Fruit fly (Drosophila melanogaster) whole organism, embryonic: Measurements from ENCODE around the gene CG15814.
A peak's percentile ranks its signal among the peaks of the same experiment; 100 is the strongest.

ENCODE experiments used
- Adf1 ChIP-seq: fragments of 200-800 bp; sonication (Bioruptor generic); IDR thresholded peaks from 2 replicates; pipeline ENCODE4 v1.3.6; 2022; ENCODE audit warnings: missing biosample characterization, missing genetic modification characterization
- Blimp-1 ChIP-seq: fragments of 200-800 bp; sonication (Bioruptor generic); optimal IDR thresholded peaks from 3 replicates; lab custom pipeline; 2018; ENCODE audit warnings: missing biosample characterization, missing genetic modification characterization, mild to moderate bottlenecking, moderate library complexity, missing genetic modification reagents
- CG10274 ChIP-seq: fragments of 200-800 bp; sonication (Bioruptor generic); optimal IDR thresholded peaks from 3 replicates; lab custom pipeline; 2017; ENCODE audit warnings: missing biosample characterization, mild to moderate bottlenecking, missing genetic modification characterization
- CG10565 ChIP-seq: fragments of 200-800 bp; sonication (Bioruptor generic); optimal IDR thresholded peaks from 3 replicates; lab custom pipeline; 2016; ENCODE audit warnings: missing biosample characterization, mild to moderate bottlenecking, missing genetic modification characterization
- CG10959 ChIP-seq: fragments of 200-800 bp; sonication (Bioruptor generic); IDR thresholded peaks from 2 replicates; pipeline ENCODE4 v1.3.6; 2022; ENCODE audit warnings: missing biosample characterization, missing genetic modification characterization
- CG12155 ChIP-seq: fragments of 200-800 bp; sonication (Bioruptor generic); optimal IDR thresholded peaks from 3 replicates; lab custom pipeline; 2016; ENCODE audit warnings: missing biosample characterization, missing genetic modification characterization
- CG12299 ChIP-seq: fragments of 200-800 bp; sonication (Bioruptor generic); optimal IDR thresholded peaks from 2 replicates; lab custom pipeline; 2018; ENCODE audit warnings: missing biosample characterization, mild to moderate bottlenecking, missing genetic modification characterization
- CG12942 ChIP-seq: fragments of 200-800 bp; sonication (Bioruptor generic); optimal IDR thresholded peaks from 3 replicates; lab custom pipeline; 2016; ENCODE audit warnings: missing biosample characterization, missing genetic modification characterization
- CG13775 ChIP-seq: fragments of 200-800 bp; sonication (Bioruptor generic); optimal IDR thresholded peaks from 3 replicates; lab custom pipeline; 2017; ENCODE audit warnings: missing biosample characterization, mild to moderate bottlenecking, missing genetic modification characterization
- CG14441 ChIP-seq: fragments of 200-800 bp; sonication (Bioruptor generic); IDR thresholded peaks from 2 replicates; pipeline ENCODE4 v1.3.6; 2022; ENCODE audit warnings: missing biosample characterization, missing genetic modification characterization
- CG15269 ChIP-seq: fragments of 200-800 bp; sonication (Bioruptor generic); optimal IDR thresholded peaks from 2 replicates; lab custom pipeline; 2018; ENCODE audit warnings: missing biosample characterization, mild to moderate bottlenecking, missing genetic modification characterization, moderate library complexity
- CG17612 ChIP-seq: fragments of 200-800 bp; sonication (Bioruptor generic); IDR thresholded peaks from 2 replicates; pipeline ENCODE4 v1.3.6; 2022; ENCODE audit warnings: missing biosample characterization, missing genetic modification characterization
- CG17912 ChIP-seq: fragments of 200-800 bp; sonication (Bioruptor generic); optimal IDR thresholded peaks from 2 replicates; lab custom pipeline; 2018; ENCODE audit warnings: missing biosample characterization, mild to moderate bottlenecking, missing genetic modification characterization
- CG18476 ChIP-seq: fragments of 200-800 bp; sonication (Bioruptor generic); optimal IDR thresholded peaks from 2 replicates; lab custom pipeline; 2016; ENCODE audit warnings: missing biosample characterization, mild to moderate bottlenecking, missing genetic modification characterization
- CG3726 ChIP-seq: fragments of 200-800 bp; sonication (Bioruptor generic); IDR thresholded peaks from 3 replicates; pipeline ENCODE4, ENCODE4 v1.3.6; 2022; ENCODE audit warnings: missing biosample characterization, missing genetic modification characterization
- CG4617 ChIP-seq: fragments of 200-800 bp; sonication (Bioruptor generic); optimal IDR thresholded peaks from 3 replicates; lab custom pipeline; 2016; ENCODE audit warnings: missing biosample characterization, missing genetic modification characterization, borderline replicate concordance
- CG6254 ChIP-seq: fragments of 200-800 bp; sonication (Bioruptor generic); optimal IDR thresholded peaks from 3 replicates; lab custom pipeline; 2017; ENCODE audit warnings: mild to moderate bottlenecking, missing biosample characterization, missing genetic modification reagents, missing genetic modification characterization
- CG6791 ChIP-seq: fragments of 200-800 bp; sonication (Bioruptor generic); IDR thresholded peaks from 3 replicates; pipeline ENCODE4 v1.3.6; 2022; ENCODE audit warnings: missing biosample characterization, missing genetic modification characterization; ENCODE audit not compliant: partially characterized antibody
- CG9727 ChIP-seq: fragments of 200-800 bp; sonication (Bioruptor generic); optimal IDR thresholded peaks from 3 replicates; lab custom pipeline; 2017; ENCODE audit warnings: missing biosample characterization, mild to moderate bottlenecking, missing genetic modification characterization
- Dref ChIP-seq: fragments of 200-800 bp; sonication (Bioruptor generic); IDR thresholded peaks from 2 replicates; pipeline ENCODE4 v1.3.6; 2022; ENCODE audit warnings: missing biosample characterization, missing genetic modification characterization
- Fer2 ChIP-seq: fragments of 200-800 bp; sonication (Bioruptor generic); optimal IDR thresholded peaks from 2 replicates; lab custom pipeline; 2018; ENCODE audit warnings: missing biosample characterization, mild to moderate bottlenecking, missing genetic modification characterization, moderate library complexity
- HLH3B ChIP-seq: fragments of 200-800 bp; sonication (Bioruptor generic); IDR thresholded peaks from 2 replicates; pipeline ENCODE4 v1.3.6; 2022; ENCODE audit warnings: missing biosample characterization, missing genetic modification characterization
- Lhr ChIP-seq: fragments of 200-800 bp; sonication (Bioruptor generic); optimal IDR thresholded peaks from 3 replicates; lab custom pipeline; 2017; ENCODE audit warnings: mild to moderate bottlenecking, missing biosample characterization, missing genetic modification reagents, missing genetic modification characterization
- MBD-R2 ChIP-seq: fragments of 200-800 bp; sonication (Bioruptor generic); IDR thresholded peaks from 2 replicates; pipeline ENCODE4 v1.3.6; 2022; ENCODE audit warnings: missing biosample characterization, missing genetic modification characterization
- NFAT ChIP-seq: fragments of 200-800 bp; sonication (Bioruptor generic); IDR thresholded peaks from 2 replicates; pipeline ENCODE4 v1.3.6; 2022; ENCODE audit warnings: missing biosample characterization, missing genetic modification characterization
- Optix ChIP-seq: fragments of 200-800 bp; sonication (Bioruptor generic); IDR thresholded peaks from 3 replicates; pipeline ENCODE4 v1.3.6; 2022; ENCODE audit warnings: missing biosample characterization, missing genetic modification characterization
- Usf ChIP-seq: fragments of 200-800 bp; sonication (Bioruptor generic); optimal IDR thresholded peaks from 2 replicates; lab custom pipeline; 2017; ENCODE audit warnings: missing genotype, missing biosample characterization, missing genetic modification characterization
- abd-A ChIP-seq: fragments of 200-800 bp; sonication (Bioruptor generic); optimal IDR thresholded peaks from 3 replicates; lab custom pipeline; 2019; ENCODE audit warnings: missing biosample characterization, mild to moderate bottlenecking, missing genetic modification characterization, moderate library complexity
- ap ChIP-seq: fragments of 200-800 bp; sonication (Bioruptor generic); IDR thresholded peaks from 2 replicates; pipeline ENCODE4 v1.3.6; 2022; ENCODE audit warnings: missing biosample characterization, missing genetic modification characterization
- bab2 ChIP-seq: fragments of 200-800 bp; sonication (Bioruptor generic); optimal IDR thresholded peaks from 2 replicates; lab custom pipeline; 2016; ENCODE audit warnings: missing biosample characterization, missing genetic modification characterization
- bbx ChIP-seq: fragments of 200-800 bp; sonication (Bioruptor generic); IDR thresholded peaks from 2 replicates; pipeline ENCODE4 v1.3.6; 2022; ENCODE audit warnings: missing biosample characterization, missing genetic modification characterization; ENCODE audit not compliant: partially characterized antibody
- chinmo ChIP-seq: fragments of 200-800 bp; sonication (Bioruptor generic); IDR thresholded peaks from 4 replicates; pipeline ENCODE4 v1.3.6; 2022; ENCODE audit warnings: missing biosample characterization, missing genetic modification characterization; ENCODE audit not compliant: partially characterized antibody
- crol ChIP-seq: fragments of 200-800 bp; sonication (Bioruptor generic); IDR thresholded peaks from 2 replicates; pipeline ENCODE4 v1.3.6; 2022; ENCODE audit warnings: missing biosample characterization, missing genetic modification characterization
- danr ChIP-seq: fragments of 200-800 bp; sonication (Bioruptor generic); IDR thresholded peaks from 2 replicates; pipeline ENCODE4 v1.3.6; 2022; ENCODE audit warnings: missing biosample characterization, missing genetic modification characterization
- dmrt99B ChIP-seq: fragments of 200-800 bp; sonication (Bioruptor generic); optimal IDR thresholded peaks from 2 replicates; lab custom pipeline; 2018; ENCODE audit warnings: missing biosample characterization, mild to moderate bottlenecking, missing genetic modification characterization, moderate library complexity
- ftz-f1 ChIP-seq: fragments of 200-800 bp; sonication (Bioruptor generic); optimal IDR thresholded peaks from 2 replicates; lab custom pipeline; 2016; ENCODE audit warnings: missing biosample characterization, missing genetic modification characterization
- fu2 ChIP-seq: fragments of 200-800 bp; sonication (Bioruptor generic); optimal IDR thresholded peaks from 2 replicates; lab custom pipeline; 2016; ENCODE audit warnings: missing biosample characterization, missing genetic modification characterization
- gsb-n ChIP-seq: fragments of 200-800 bp; sonication (Bioruptor generic); optimal IDR thresholded peaks from 3 replicates; lab custom pipeline; 2018; ENCODE audit warnings: missing biosample characterization, mild to moderate bottlenecking, missing genetic modification characterization
- ind ChIP-seq: fragments of 200-800 bp; sonication (Bioruptor generic); optimal IDR thresholded peaks from 3 replicates; lab custom pipeline; 2016; ENCODE audit warnings: missing biosample characterization, missing genetic modification characterization
- jigr1 ChIP-seq: fragments of 200-800 bp; sonication (Bioruptor generic); IDR thresholded peaks from 3 replicates; pipeline ENCODE4 v1.3.6; 2022; ENCODE audit warnings: missing biosample characterization, missing genetic modification characterization
- lilli ChIP-seq: fragments of 200-800 bp; sonication (Bioruptor generic); optimal IDR thresholded peaks from 3 replicates; lab custom pipeline; 2016; ENCODE audit warnings: missing biosample characterization, missing genetic modification characterization
- nerfin-1 ChIP-seq: fragments of 200-800 bp; sonication (Bioruptor generic); optimal IDR thresholded peaks from 3 replicates; lab custom pipeline; 2019; ENCODE audit warnings: missing biosample characterization, mild to moderate bottlenecking, missing genetic modification characterization, moderate library complexity
- pzg ChIP-seq: fragments of 200-800 bp; sonication (Bioruptor generic); optimal IDR thresholded peaks from 3 replicates; lab custom pipeline; 2018; ENCODE audit warnings: missing biosample characterization, mild to moderate bottlenecking, missing genetic modification characterization, moderate library complexity
- schlank ChIP-seq: fragments of 200-800 bp; sonication (Bioruptor generic); optimal IDR thresholded peaks from 2 replicates; lab custom pipeline; 2018; ENCODE audit warnings: missing biosample characterization, mild to moderate bottlenecking, missing genetic modification characterization
- sob ChIP-seq: fragments of 200-800 bp; sonication (Bioruptor generic); IDR thresholded peaks from 2 replicates; pipeline ENCODE4 v1.3.6; 2022; ENCODE audit warnings: missing biosample characterization, missing genetic modification characterization
- tgo ChIP-seq: fragments of 200-800 bp; sonication (Bioruptor generic); IDR thresholded peaks from 3 replicates; pipeline ENCODE4 v1.3.6; 2022; ENCODE audit warnings: missing biosample characterization, missing genetic modification characterization
- twi ChIP-seq: fragments of 200-800 bp; optimal IDR thresholded peaks from 2 replicates; lab custom pipeline; 2019; ENCODE audit warnings: missing biosample characterization, mild to moderate bottlenecking, missing genetic modification characterization, moderate library complexity
- tx ChIP-seq: fragments of 200-800 bp; sonication (Bioruptor generic); optimal IDR thresholded peaks from 2 replicates; lab custom pipeline; 2016; ENCODE audit warnings: missing biosample characterization, missing genetic modification characterization
- zf30C ChIP-seq: fragments of 200-800 bp; sonication (Bioruptor generic); optimal IDR thresholded peaks from 3 replicates; lab custom pipeline; 2018; ENCODE audit warnings: missing biosample characterization, mild to moderate bottlenecking, missing genetic modification characterization

The CG15814 gene

dm6 chrX:17856458-17857277 lies 6.5 kb upstream of the CG15814 start, which contains the start of gene Srx (continued):
- TF ChIP-seq CG9727 (GFP tag; lab: Kevin White, UChicago) (no peak), tx (GFP tag; lab: Kevin White, UChicago) (no peak), zf30C (GFP tag; lab: Kevin White, UChicago) (no peak), Blimp-1 (GFP tag; lab: Kevin White, UChicago) (peak; percentile 29), Fer2 (tag; lab: Kevin White, UChicago) (no peak), twi (tag; lab: Kevin White, UChicago) (no peak), pzg (GFP tag; lab: Kevin White, UChicago) (peak; percentile 52), crol (GFP tag; lab: Robert Waterston, UW) (0 out of 2 replicates have a peak, but pooled peaks have one; percentile 10), sob (no peak), Usf (GFP tag; lab: Kevin White, UChicago) (no peak), CG17612 (GFP tag; lab: Robert Waterston, UW) (no peak), Lhr (GFP tag; lab: Kevin White, UChicago) (peak; percentile 23), jigr1 (GFP tag; lab: Robert Waterston, UW) (no peak), dmrt99B (tag; lab: Kevin White, UChicago) (no peak), CG18476 (GFP tag; lab: Kevin White, UChicago) (no peak), nerfin-1 (tag; lab: Kevin White, UChicago) (no peak), abd-A (no peak), bab2 (GFP tag; lab: Kevin White, UChicago) (peak; percentile 17), NFAT (no peak), HLH3B (GFP tag; lab: Robert Waterston, UW) (no peak), lilli (GFP tag; lab: Kevin White, UChicago) (peak; percentile 10), CG14441 (GFP tag; lab: Robert Waterston, UW) (0 out of 2 replicates have a peak, but pooled peaks have one; percentile 33), schlank (tag; lab: Kevin White, UChicago) (no peak), Optix (GFP tag; lab: Robert Waterston, UW) (no peak), chinmo (GFP tag; lab: Robert Waterston, UW) (0 out of 4 replicates have a peak, but pooled peaks have one; percentile 65), CG10959 (GFP tag; lab: Robert Waterston, UW) (no peak), tgo (no peak), CG12155 (GFP tag; lab: Kevin White, UChicago) (no peak), CG4617 (GFP tag; lab: Kevin White, UChicago) (no peak), MBD-R2 (GFP tag; lab: Robert Waterston, UW) (peak; percentile 33; the same call in 1 of the 2 replicates), Adf1 (GFP tag; lab: Robert Waterston, UW) (no peak), CG6254 (GFP tag; lab: Kevin White, UChicago) (no peak), ftz-f1 (GFP tag; lab: Kevin White, UChicago) (no peak), CG15269 (peak; percentile 48), CG13775 (GFP tag; lab: Kevin White, UChicago) (peak; percentile 3), gsb-n (no peak), CG12942 (no peak), ap (no peak), CG17912 (no peak), CG10565 (GFP tag; lab: Kevin White, UChicago) (no peak), CG12299 (tag; lab: Kevin White, UChicago) (peak; percentile 17), danr (GFP tag; lab: Robert Waterston, UW) (no peak), ind (GFP tag; lab: Kevin White, UChicago) (peak; percentile 16), fu2 (GFP tag; lab: Kevin White, UChicago) (no peak), Dref (peak; percentile 35; the same call in 1 of the 2 replicates), bbx (no peak), CG6791 (no peak), CG3726 (GFP tag; lab: Robert Waterston, UW) (no peak), CG10274 (GFP tag; lab: Kevin White, UChicago) (no peak)
